Worm (Caenorhabditis elegans) whole organism, L3 larva: Measurements from ENCODE around the gene str-3.

Experiments used
- R02D3.7 ChIP-seq: fragments of 150-350 bp; optimal IDR thresholded peaks from 2 replicates; lab custom pipeline; 2014; ENCODE audit warnings: missing biosample characterization, missing genetic modification characterization
- ZK546.5 ChIP-seq: sonication (generic microtip); optimal IDR thresholded peaks from 2 replicates; lab custom pipeline; 2017; ENCODE audit warnings: missing biosample characterization, missing genetic modification characterization
- ama-1 ChIP-seq: fragments of 150-350 bp; optimal IDR thresholded peaks from 2 replicates; lab custom pipeline; 2018
- ceh-16 ChIP-seq: sonication (generic microtip); optimal IDR thresholded peaks from 2 replicates; lab custom pipeline; 2017; ENCODE audit warnings: missing biosample characterization, missing genetic modification characterization
- ceh-28 ChIP-seq: fragments of 150-350 bp; optimal IDR thresholded peaks from 2 replicates; lab custom pipeline; 2014; ENCODE audit warnings: missing biosample characterization, missing genetic modification reagents, missing genetic modification characterization
- ceh-82 ChIP-seq: fragments of 150-350 bp; optimal IDR thresholded peaks from 2 replicates; lab custom pipeline; 2014; ENCODE audit warnings: missing biosample characterization, missing genetic modification characterization
- ceh-9 ChIP-seq: sonication (generic microtip); optimal IDR thresholded peaks from 2 replicates; lab custom pipeline; 2018; ENCODE audit warnings: missing biosample characterization, missing genetic modification characterization
- daf-12 ChIP-seq: fragments of 150-350 bp; optimal IDR thresholded peaks from 2 replicates; lab custom pipeline; 2014; ENCODE audit warnings: missing biosample characterization, missing genetic modification reagents, missing genetic modification characterization
- egl-27 ChIP-seq: sonication (generic microtip); optimal IDR thresholded peaks from 4 replicates; lab custom pipeline; 2017; ENCODE audit warnings: missing biosample characterization, missing genetic modification reagents, missing genetic modification characterization
- egl-5 ChIP-seq: fragments of 150-350 bp; optimal IDR thresholded peaks from 2 replicates; lab custom pipeline; 2017; ENCODE audit warnings: missing biosample characterization, missing genetic modification reagents, missing genetic modification characterization, inconsistent platforms
- elt-1 ChIP-seq: fragments of 150-350 bp; optimal IDR thresholded peaks from 2 replicates; lab custom pipeline; 2014; ENCODE audit warnings: missing biosample characterization, missing genetic modification characterization
- elt-2 ChIP-seq: sonication (generic microtip); optimal IDR thresholded peaks from 2 replicates; lab custom pipeline; 2016; ENCODE audit warnings: missing genetic modification reagents, mild to moderate bottlenecking, missing genetic modification characterization, missing compliant biosample characterization
- eor-1 ChIP-seq, 2 experiments: fragments of 150-350 bp; optimal IDR thresholded peaks; 2 replicates each; lab custom pipeline; 2014 to 2018; ENCODE audit warnings: missing biosample characterization in 2 of 2, missing genetic modification characterization in 2 of 2
- fkh-10 ChIP-seq: sonication (generic microtip); optimal IDR thresholded peaks from 2 replicates; lab custom pipeline; 2017; ENCODE audit warnings: missing biosample characterization, missing genetic modification reagents, missing genetic modification characterization
- fos-1 ChIP-seq: fragments of 150-350 bp; optimal IDR thresholded peaks from 2 replicates; lab custom pipeline; 2014; ENCODE audit warnings: missing biosample characterization, missing genetic modification characterization
- hmg-11 ChIP-seq: sonication (generic microtip); optimal IDR thresholded peaks from 2 replicates; lab custom pipeline; 2016; ENCODE audit warnings: missing genetic modification characterization, missing compliant biosample characterization
- jun-1 ChIP-seq: fragments of 150-350 bp; optimal IDR thresholded peaks from 2 replicates; lab custom pipeline; 2014; ENCODE audit warnings: missing biosample characterization, missing genetic modification reagents, missing genetic modification characterization
- lin-15B ChIP-seq: fragments of 150-350 bp; optimal IDR thresholded peaks from 2 replicates; lab custom pipeline; 2014; ENCODE audit warnings: missing biosample characterization, missing genetic modification characterization
- lin-39 ChIP-seq: fragments of 150-350 bp; optimal IDR thresholded peaks from 2 replicates; lab custom pipeline; 2018; ENCODE audit warnings: missing biosample characterization, missing genetic modification reagents, missing genetic modification characterization
- lsy-12 ChIP-seq: sonication (generic microtip); optimal IDR thresholded peaks from 2 replicates; lab custom pipeline; 2016; ENCODE audit warnings: mild to moderate bottlenecking, missing genetic modification characterization, missing compliant biosample characterization
- mml-1 ChIP-seq: fragments of 150-350 bp; sonication (generic microtip); optimal IDR thresholded peaks from 3 replicates; lab custom pipeline; 2014; ENCODE audit warnings: missing biosample characterization, missing genetic modification characterization
- nfya-1 ChIP-seq: sonication (generic microtip); optimal IDR thresholded peaks from 2 replicates; lab custom pipeline; 2017; ENCODE audit warnings: missing genetic modification characterization, mild to moderate bottlenecking, missing compliant biosample characterization, antibody characterized with exemption, moderate library complexity; ENCODE audit not compliant: insufficient read depth
- nhr-12 ChIP-seq: fragments of 150-350 bp; optimal IDR thresholded peaks from 2 replicates; lab custom pipeline; 2014; ENCODE audit warnings: missing biosample characterization, missing genetic modification characterization
- nhr-23 ChIP-seq: fragments of 150-350 bp; optimal IDR thresholded peaks from 2 replicates; lab custom pipeline; 2014; ENCODE audit warnings: missing biosample characterization, missing genetic modification reagents, missing genetic modification characterization
- nhr-237 ChIP-seq: fragments of 150-350 bp; optimal IDR thresholded peaks from 2 replicates; lab custom pipeline; 2014; ENCODE audit warnings: missing biosample characterization, missing genetic modification characterization
- nhr-25 ChIP-seq: sonication (generic microtip); optimal IDR thresholded peaks from 2 replicates; lab custom pipeline; 2017; ENCODE audit warnings: missing biosample characterization, missing genetic modification characterization
- nhr-28 ChIP-seq: fragments of 150-350 bp; optimal IDR thresholded peaks from 2 replicates; lab custom pipeline; 2014; ENCODE audit warnings: missing biosample characterization, missing genetic modification characterization
- pha-4 ChIP-seq: fragments of 150-350 bp; optimal IDR thresholded peaks from 2 replicates; lab custom pipeline; 2014; ENCODE audit warnings: missing biosample characterization, missing genetic modification reagents, missing genetic modification characterization
- pqm-1 ChIP-seq: fragments of 150-350 bp; optimal IDR thresholded peaks from 2 replicates; lab custom pipeline; 2017; ENCODE audit warnings: missing biosample characterization, missing genetic modification characterization, inconsistent platforms
- sea-2 ChIP-seq: fragments of 150-350 bp; sonication (generic microtip); optimal IDR thresholded peaks from 4 replicates; lab custom pipeline; 2014; ENCODE audit warnings: missing biosample characterization, missing genetic modification reagents, missing genetic modification characterization
- skn-1 ChIP-seq: fragments of 150-350 bp; optimal IDR thresholded peaks from 2 replicates; lab custom pipeline; 2014; ENCODE audit warnings: missing biosample characterization, missing genetic modification characterization
- snpc-4 ChIP-seq: fragments of 150-350 bp; optimal IDR thresholded peaks from 2 replicates; lab custom pipeline; 2014; ENCODE audit warnings: missing biosample characterization, missing genetic modification characterization
- tbx-2 ChIP-seq: sonication (generic microtip); optimal IDR thresholded peaks from 2 replicates; lab custom pipeline; 2016; ENCODE audit warnings: mild to moderate bottlenecking, missing genetic modification characterization, missing compliant biosample characterization
- unc-39 ChIP-seq: sonication (generic microtip); optimal IDR thresholded peaks from 4 replicates; lab custom pipeline; 2017; ENCODE audit warnings: missing biosample characterization, missing genetic modification characterization
- unc-62 ChIP-seq: fragments of 150-350 bp; sonication (generic microtip); optimal IDR thresholded peaks from 4 replicates; lab custom pipeline; 2014; ENCODE audit warnings: missing biosample characterization, missing genetic modification reagents, missing genetic modification characterization
- zag-1 ChIP-seq: fragments of 150-350 bp; optimal IDR thresholded peaks from 2 replicates; lab custom pipeline; 2014; ENCODE audit warnings: missing biosample characterization, missing genetic modification characterization
- ztf-4 ChIP-seq: fragments of 150-350 bp; optimal IDR thresholded peaks from 2 replicates; lab custom pipeline; 2014; ENCODE audit warnings: missing biosample characterization, missing genetic modification characterization

The str-3 gene

DNA sequence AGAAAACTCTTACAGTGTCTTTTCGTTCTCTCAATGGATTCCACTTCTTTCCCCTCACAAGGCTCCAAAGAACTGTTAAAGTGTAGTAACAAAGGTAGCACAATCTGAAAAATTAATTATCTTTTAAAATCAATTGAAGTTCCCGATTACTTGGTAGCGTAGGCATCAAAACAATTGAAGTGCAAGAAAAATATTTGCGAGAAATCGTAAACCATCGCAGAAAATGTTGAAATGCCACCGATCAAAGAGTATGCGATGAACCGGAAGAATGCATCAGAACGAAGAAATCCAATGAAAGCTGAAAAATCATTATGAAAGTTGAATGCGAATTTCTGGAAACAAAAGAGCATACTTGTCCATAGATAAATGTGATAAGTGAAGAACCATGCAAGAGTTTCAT, 46.3 kb upstream of the str-3 start:
- TF ChIP-seq pha-4 (tag; lab: Kevin White, UChicago) = no peak
- no peak for TF ChIP-seq ztf-4 (tag; lab: Kevin White, UChicago)
- no peak for TF ChIP-seq unc-39
- no peak for TF ChIP-seq snpc-4
- TF ChIP-seq elt-2 = no peak
- TF ChIP-seq nhr-23 (tag; lab: Kevin White, UChicago) = no peak
- TF ChIP-seq nhr-25 (tag; lab: Kevin White, UChicago) = no peak
- no peak for TF ChIP-seq eor-1 (tag; optimal IDR thresholded peaks at IDR 0.05; lab: Kevin White, UChicago)
- TF ChIP-seq mml-1 (tag; lab: Kevin White, UChicago) = no peak
- no peak for TF ChIP-seq fkh-10 (GFP tag; lab: Kevin White, UChicago)
- TF ChIP-seq ceh-16 (tag; lab: Kevin White, UChicago) = no peak
- TF ChIP-seq pqm-1 (tag; lab: Kevin White, UChicago) = no peak
- no peak for TF ChIP-seq ceh-9 (tag; lab: Kevin White, UChicago)
- no peak for TF ChIP-seq daf-12
- TF ChIP-seq egl-27 (tag; lab: Kevin White, UChicago) = no peak
- no peak for TF ChIP-seq ceh-82 (tag; lab: Kevin White, UChicago)
- TF ChIP-seq ama-1 = no peak
- TF ChIP-seq nfya-1 (tag; lab: Kevin White, UChicago) = no peak
- no peak for TF ChIP-seq lsy-12 (tag; lab: Kevin White, UChicago)

DNA sequence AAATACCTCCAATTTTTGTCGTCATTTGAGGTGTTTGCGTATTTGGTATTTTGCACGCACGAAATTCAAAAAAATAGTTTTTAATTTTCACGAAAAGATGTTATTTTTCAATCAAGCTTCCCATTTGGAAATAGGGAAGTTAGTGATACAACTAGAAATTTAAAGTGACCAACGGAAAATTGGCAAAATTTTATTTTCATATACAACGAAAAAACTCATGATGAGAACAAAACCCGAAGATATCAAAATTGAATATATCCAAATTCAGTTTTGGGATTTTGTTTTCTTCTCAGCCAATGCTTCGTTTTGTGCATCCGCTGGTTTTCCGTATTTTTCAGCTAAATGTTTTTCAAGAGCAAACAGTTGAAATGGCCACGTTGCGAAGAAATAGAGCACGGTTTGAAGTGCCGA, 45.8 kb upstream of the str-3 start:
- TF ChIP-seq ZK546.5 (tag; lab: Kevin White, UChicago) = no peak
- no peak for TF ChIP-seq lin-39
- no peak for TF ChIP-seq egl-5 (tag; lab: Kevin White, UChicago)
- TF ChIP-seq egl-27 (tag; lab: Kevin White, UChicago) = no peak
- TF ChIP-seq hmg-11 (tag; lab: Kevin White, UChicago) = no peak
- no peak for TF ChIP-seq nhr-28 (tag; lab: Kevin White, UChicago)
- TF ChIP-seq R02D3.7 (tag; lab: Kevin White, UChicago) = no peak
- TF ChIP-seq skn-1 (tag; lab: Kevin White, UChicago) = no peak
- TF ChIP-seq sea-2 = no peak

DNA sequence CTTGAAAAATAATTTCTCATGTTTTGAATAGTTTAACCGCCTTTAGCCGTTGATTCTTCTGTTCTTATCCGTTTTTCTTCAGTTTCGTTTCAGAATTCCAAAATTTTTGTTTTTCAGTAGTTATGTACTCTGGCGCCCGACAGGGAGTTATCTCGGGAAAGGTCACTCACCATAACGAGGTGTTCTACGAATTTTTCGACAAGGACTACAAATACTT, 43.0 kb upstream of the str-3 start, which contains the start of gene F01G4.4:
TSS of gene F01G4.4 (plus strand) at position 118 of the 217 bp plus-strand sequence.
- TF ChIP-seq ceh-9 (tag; lab: Kevin White, UChicago) (no peak), unc-62 (GFP tag; lab: Kevin White, UChicago) (no peak), daf-12 (no peak), egl-27 (tag; lab: Kevin White, UChicago) (no peak), sea-2 (no peak), egl-5 (tag; lab: Kevin White, UChicago) (no peak), zag-1 (tag; lab: Kevin White, UChicago) (no peak), ama-1 (no peak)

DNA sequence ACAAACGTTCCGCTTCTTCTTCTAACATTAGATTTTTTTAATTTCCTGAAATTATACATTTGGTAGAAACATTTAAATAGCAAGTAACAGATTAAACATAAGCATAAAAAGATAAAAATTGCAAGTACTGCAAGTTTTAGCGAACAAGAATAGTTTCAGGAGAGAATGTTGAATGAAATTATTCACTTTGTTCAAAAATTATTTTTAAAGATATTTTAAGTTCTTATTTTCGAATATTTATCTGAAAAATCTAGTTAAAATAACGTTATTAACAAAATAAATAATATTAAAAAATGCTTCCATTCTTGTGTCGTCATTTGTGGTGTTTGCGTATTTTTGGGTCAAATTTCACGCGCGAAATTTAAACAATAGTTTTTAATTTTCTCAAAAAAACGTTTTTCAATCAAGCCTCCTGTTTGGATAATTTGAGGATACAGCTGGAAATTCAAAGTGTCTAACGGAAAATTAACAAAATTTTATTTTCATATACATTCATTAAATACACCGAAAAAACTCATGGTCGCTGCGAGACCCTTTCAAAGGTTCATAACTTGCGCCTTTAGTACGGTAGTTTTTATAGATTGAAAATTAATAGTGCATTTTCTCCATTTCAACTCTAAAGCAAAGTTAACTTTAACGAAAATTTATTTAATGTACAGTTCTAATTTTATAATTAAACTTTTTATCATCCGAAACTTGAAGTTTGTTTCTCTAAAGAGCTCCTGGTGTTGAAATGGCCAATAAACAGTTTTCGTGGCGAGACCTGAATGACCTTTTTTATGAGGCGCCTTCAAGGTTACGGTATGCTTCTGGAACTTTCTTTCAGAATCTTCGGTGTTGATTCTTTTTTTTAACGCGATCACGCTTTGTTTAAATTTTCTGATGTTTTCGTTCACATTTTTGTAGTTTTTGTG, 42.4 kb upstream of the str-3 start, which contains the start of gene skih-2:
TSS of gene skih-2 (minus strand) at position 51 of the 914 bp plus-strand sequence.
- no peak for TF ChIP-seq jun-1 (tag; lab: Kevin White, UChicago)
- TF ChIP-seq ceh-28 = no peak
- peak; percentile 62 for TF ChIP-seq nfya-1 (tag; lab: Kevin White, UChicago)
- TF ChIP-seq fos-1 = no peak
- TF ChIP-seq elt-2 = no peak
- TF ChIP-seq snpc-4 = no peak
- peak; percentile 14 for TF ChIP-seq nhr-25 (tag; lab: Kevin White, UChicago)
- no peak for TF ChIP-seq elt-1 (tag; lab: Kevin White, UChicago)
- TF ChIP-seq pha-4 (tag; lab: Kevin White, UChicago) = peak; percentile 73
- TF ChIP-seq lin-39 = no peak
- TF ChIP-seq tbx-2 (tag; lab: Kevin White, UChicago) = no peak
- TF ChIP-seq eor-1 (tag; optimal IDR thresholded peaks at IDR 0.05; lab: Kevin White, UChicago) = no peak
- TF ChIP-seq nhr-237 (tag; lab: Kevin White, UChicago) = no peak
- no peak for TF ChIP-seq hmg-11 (tag; lab: Kevin White, UChicago)
- TF ChIP-seq lin-15B (tag; lab: Kevin White, UChicago) = peak; percentile 28
- TF ChIP-seq zag-1 (tag; lab: Kevin White, UChicago) = no peak
- no peak for TF ChIP-seq nhr-12 (tag; lab: Kevin White, UChicago)
- peak; percentile 33 for TF ChIP-seq nhr-23 (tag; lab: Kevin White, UChicago)
